Comparison of ENCODE assay signal across 1 fruit fly cellular context in the genomic region with DNA sequence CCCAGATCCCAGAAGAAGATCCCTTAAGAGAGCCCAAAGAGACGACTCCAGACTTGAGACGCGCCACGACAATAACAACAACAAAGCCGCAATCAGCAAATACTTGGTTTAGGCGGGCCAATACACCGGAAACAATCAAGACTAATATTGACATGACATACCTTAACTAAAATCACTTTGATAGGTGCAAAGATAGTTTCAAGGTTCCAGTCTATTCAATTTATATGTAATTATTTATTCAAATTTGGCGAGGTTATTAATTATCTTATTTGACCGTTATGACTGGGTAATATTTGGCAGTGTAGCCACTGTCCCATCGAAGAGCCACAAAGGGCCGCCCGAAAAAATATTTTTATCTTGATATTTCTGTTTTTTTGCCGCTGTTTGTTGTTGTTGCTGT.
TF ChIP-seq lines count a peak whose summit lies in the region.

No protein-coding gene starts in this region.

TF ChIP-seq in whole organism, embryonic, 481 proteins besides CTCF, POLR2A, EP300 and RAD21 (continued from another document and continues in another):
- TF ChIP-seq ind (GFP tag; optimal IDR thresholded peaks at IDR 0.05; lab: Kevin White, UChicago) (peak; percentile 52), en (GFP tag; optimal IDR thresholded peaks at IDR 0.05; lab: Kevin White, UChicago) (no peak), CG4360 (GFP tag; IDR thresholded peaks at IDR 0.05; lab: Robert Waterston, UW) (peak; percentile 70), z (GFP tag; IDR thresholded peaks at IDR 0.05; lab: Robert Waterston, UW) (no peak), fd64A (GFP tag; optimal IDR thresholded peaks at IDR 0.05; lab: Kevin White, UChicago) (no peak), bab2 (GFP tag; optimal IDR thresholded peaks at IDR 0.05; lab: Kevin White, UChicago) (peak; percentile 26), CG8478 (optimal IDR thresholded peaks at IDR 0.05; lab: Kevin White, UChicago) (no peak), YL-1 (GFP tag; optimal IDR thresholded peaks at IDR 0.05; lab: Kevin White, UChicago) (no peak), Ssrp (tag; optimal IDR thresholded peaks at IDR 0.05; lab: Kevin White, UChicago) (peak; percentile 30), tup (GFP tag; optimal IDR thresholded peaks at IDR 0.05; lab: Kevin White, UChicago) (no peak), CG17912 (GFP tag; optimal IDR thresholded peaks at IDR 0.05; lab: Kevin White, UChicago) (no peak), CG15011 (GFP tag; optimal IDR thresholded peaks at IDR 0.05; lab: Kevin White, UChicago) (no peak), CG16813 (GFP tag; IDR thresholded peaks at IDR 0.05; lab: Robert Waterston, UW; ENCODE audit: partially characterized antibody) (no peak), CG34376 (GFP tag; optimal IDR thresholded peaks at IDR 0.05; lab: Kevin White, UChicago) (no peak), peb (GFP tag; IDR thresholded peaks at IDR 0.05; lab: Robert Waterston, UW) (peak; percentile 30; the same call in 1 of the 2 replicates), CG4424 (GFP tag; optimal IDR thresholded peaks at IDR 0.05; lab: Kevin White, UChicago) (peak; percentile 60), sug (tag; optimal IDR thresholded peaks at IDR 0.05; lab: Kevin White, UChicago) (no peak), crc (GFP tag; optimal IDR thresholded peaks at IDR 0.05; lab: Kevin White, UChicago) (no peak), CG14667 (GFP tag; IDR thresholded peaks at IDR 0.05; lab: Robert Waterston, UW) (0 out of 2 replicates have a peak, but pooled peaks have one; percentile 35), D19B (GFP tag; optimal IDR thresholded peaks at IDR 0.05; lab: Kevin White, UChicago) (no peak), D19A (tag; optimal IDR thresholded peaks at IDR 0.05; lab: Kevin White, UChicago) (peak; percentile 56), twi (tag; optimal IDR thresholded peaks at IDR 0.05; lab: Kevin White, UChicago) (no peak), CG3847 (GFP tag; IDR thresholded peaks at IDR 0.05; lab: Robert Waterston, UW) (no peak), CG3065 (GFP tag; optimal IDR thresholded peaks at IDR 0.05; lab: Kevin White, UChicago) (no peak), Drgx (GFP tag; IDR thresholded peaks at IDR 0.05; lab: Robert Waterston, UW) (peak; percentile 28; the same call in 1 of the 2 replicates), sens (GFP tag; lab: Kevin White, UChicago) (peak; percentile 92), pnt (GFP tag; optimal IDR thresholded peaks at IDR 0.05; lab: Kevin White, UChicago) (peak; percentile 2), CG4707 (GFP tag; optimal IDR thresholded peaks at IDR 0.05; lab: Kevin White, UChicago) (no peak), zfh2 (GFP tag; optimal IDR thresholded peaks at IDR 0.05; lab: Kevin White, UChicago) (no peak), Sry-β (GFP tag; optimal IDR thresholded peaks at IDR 0.05; lab: Kevin White, UChicago) (no peak), CG6272 (GFP tag; IDR thresholded peaks at IDR 0.05; lab: Robert Waterston, UW) (no peak), Xrp1 (GFP tag; IDR thresholded peaks at IDR 0.05; lab: Robert Waterston, UW) (peak; percentile 79), Aef1 (GFP tag; IDR thresholded peaks at IDR 0.05; lab: Robert Waterston, UW) (peak; percentile 61; the same call in 2 of the 3 replicates), CG33213 (GFP tag; optimal IDR thresholded peaks at IDR 0.05; lab: Kevin White, UChicago) (peak; percentile 19), dan (GFP tag; IDR thresholded peaks at IDR 0.05; lab: Robert Waterston, UW) (0 out of 2 replicates have a peak, but pooled peaks have one; percentile 18), danr (GFP tag; IDR thresholded peaks at IDR 0.05; lab: Robert Waterston, UW) (no peak), ham (GFP tag; IDR thresholded peaks at IDR 0.05; lab: Robert Waterston, UW) (no peak), lab (GFP tag; optimal IDR thresholded peaks at IDR 0.05; lab: Kevin White, UChicago) (peak; percentile 38), pum (GFP tag; optimal IDR thresholded peaks at IDR 0.05; lab: Kevin White, UChicago) (peak; percentile 43), E2f2 (GFP tag; IDR thresholded peaks at IDR 0.05; lab: Robert Waterston, UW) (no peak), Nf-YA (GFP tag; IDR thresholded peaks at IDR 0.05; lab: Robert Waterston, UW) (no peak), CrebB (tag; optimal IDR thresholded peaks at IDR 0.05; lab: Kevin White, UChicago) (no peak), Ets65A (GFP tag; lab: Kevin White, UChicago) (peak; percentile 55), Dip3 (GFP tag; optimal IDR thresholded peaks at IDR 0.05; lab: Kevin White, UChicago) (no peak), amos (GFP tag; IDR thresholded peaks at IDR 0.05; lab: Robert Waterston, UW; ENCODE audit: partially characterized antibody) (no peak), mld (GFP tag; IDR thresholded peaks at IDR 0.05; lab: Robert Waterston, UW; ENCODE audit: partially characterized antibody) (no peak), hbn (GFP tag; IDR thresholded peaks at IDR 0.05; lab: Robert Waterston, UW; ENCODE audit: partially characterized antibody) (no peak), CG6854 (GFP tag; optimal IDR thresholded peaks at IDR 0.05; lab: Kevin White, UChicago) (no peak), Fer2 (tag; optimal IDR thresholded peaks at IDR 0.05; lab: Kevin White, UChicago) (no peak), CG31365 (tag; optimal IDR thresholded peaks at IDR 0.05; lab: Kevin White, UChicago) (no peak), Neu2 (GFP tag; optimal IDR thresholded peaks at IDR 0.05; lab: Kevin White, UChicago; ENCODE audit: borderline replicate concordance) (no peak), CG6765 (GFP tag; optimal IDR thresholded peaks at IDR 0.05; lab: Kevin White, UChicago) (no peak), NC2β (GFP tag; optimal IDR thresholded peaks at IDR 0.05; lab: Kevin White, UChicago) (peak; percentile 37), CG5953 (GFP tag; IDR thresholded peaks at IDR 0.05; lab: Robert Waterston, UW) (peak; percentile 18; the same call in 1 of the 2 replicates), klu (GFP tag; IDR thresholded peaks at IDR 0.05; lab: Robert Waterston, UW) (no peak), CG11695 (GFP tag; IDR thresholded peaks at IDR 0.05; lab: Robert Waterston, UW) (peak; percentile 60; the same call in 2 of the 3 replicates), Gug (GFP tag; IDR thresholded peaks at IDR 0.05; lab: Robert Waterston, UW) (peak; percentile 3; the same call in 1 of the 4 replicates), sob (GFP tag; IDR thresholded peaks at IDR 0.05; lab: Robert Waterston, UW) (no peak), CG7372 (GFP tag; IDR thresholded peaks at IDR 0.05; lab: Robert Waterston, UW) (no peak), Optix (GFP tag; IDR thresholded peaks at IDR 0.05; lab: Robert Waterston, UW) (no peak), CG17612 (GFP tag; IDR thresholded peaks at IDR 0.05; lab: Robert Waterston, UW) (no peak), gce (GFP tag; IDR thresholded peaks at IDR 0.05; lab: Robert Waterston, UW) (0 out of 3 replicates have a peak, but pooled peaks have one; percentile 23), Doc3 (GFP tag; IDR thresholded peaks at IDR 0.05; lab: Robert Waterston, UW; ENCODE audit: partially characterized antibody) (no peak), Mes4 (GFP tag; optimal IDR thresholded peaks at IDR 0.05; lab: Kevin White, UChicago) (no peak), eve (GFP tag; optimal IDR thresholded peaks at IDR 0.05; lab: Kevin White, UChicago) (no peak), CG7745 (tag; optimal IDR thresholded peaks at IDR 0.05; lab: Kevin White, UChicago) (no peak), Six4 (GFP tag; optimal IDR thresholded peaks at IDR 0.05; lab: Kevin White, UChicago) (peak; percentile 48), CG30431 (GFP tag; optimal IDR thresholded peaks at IDR 0.05; lab: Kevin White, UChicago) (peak; percentile 22), Taf1 (GFP tag; IDR thresholded peaks at IDR 0.05; lab: Robert Waterston, UW) (0 out of 2 replicates have a peak, but pooled peaks have one; percentile 15), repo (GFP tag; optimal IDR thresholded peaks at IDR 0.05; lab: Kevin White, UChicago) (no peak), CG1602 (GFP tag; optimal IDR thresholded peaks at IDR 0.05; lab: Kevin White, UChicago) (peak; percentile 43), sna (GFP tag; IDR thresholded peaks at IDR 0.05; lab: Robert Waterston, UW; ENCODE audit: partially characterized antibody) (no peak), cg (GFP tag; optimal IDR thresholded peaks at IDR 0.05; lab: Kevin White, UChicago) (no peak), Hey (tag; optimal IDR thresholded peaks at IDR 0.05; lab: Kevin White, UChicago) (no peak), CG42726 (GFP tag; IDR thresholded peaks at IDR 0.05; lab: Robert Waterston, UW; ENCODE audit: partially characterized antibody) (no peak), vfl (GFP tag; optimal IDR thresholded peaks at IDR 0.05; lab: Kevin White, UChicago) (no peak), CG30020 (tag; optimal IDR thresholded peaks at IDR 0.05; lab: Kevin White, UChicago) (no peak), ci (GFP tag; IDR thresholded peaks at IDR 0.05; lab: Robert Waterston, UW) (peak; percentile 67; the same call in 2 of the 3 replicates), CG32772 (GFP tag; IDR thresholded peaks at IDR 0.05; lab: Robert Waterston, UW) (peak; percentile 21; the same call in 1 of the 2 replicates), croc (GFP tag; conservative IDR thresholded peaks at IDR 0.05; lab: Robert Waterston, UW) (0 out of 3 replicates have a peak, but pooled peaks have one; percentile 33), Tbp (GFP tag; optimal IDR thresholded peaks at IDR 0.05; lab: Kevin White, UChicago) (no peak), bigmax (GFP tag; optimal IDR thresholded peaks at IDR 0.05; lab: Kevin White, UChicago) (no peak), exex (tag; optimal IDR thresholded peaks at IDR 0.05; lab: Kevin White, UChicago) (no peak), CG4820 (GFP tag; optimal IDR thresholded peaks at IDR 0.05; lab: Kevin White, UChicago) (peak; percentile 62), Trl (optimal IDR thresholded peaks at IDR 0.05; lab: Kevin White, UChicago) (no peak), Trl (GFP tag; optimal IDR thresholded peaks at IDR 0.05; lab: Kevin White, UChicago) (peak; percentile 22), CG31224 (GFP tag; IDR thresholded peaks at IDR 0.05; lab: Robert Waterston, UW) (no peak), CG17328 (GFP tag; IDR thresholded peaks at IDR 0.05; lab: Robert Waterston, UW) (peak; percentile 63), CG34224 (GFP tag; IDR thresholded peaks at IDR 0.05; lab: Robert Waterston, UW; ENCODE audit: partially characterized antibody) (no peak), unc-4 (GFP tag; IDR thresholded peaks at IDR 0.05; lab: Robert Waterston, UW; ENCODE audit: partially characterized antibody) (no peak), HLH4C (GFP tag; IDR thresholded peaks at IDR 0.05; lab: Robert Waterston, UW; ENCODE audit: partially characterized antibody) (no peak), ara (GFP tag; IDR thresholded peaks at IDR 0.05; lab: Robert Waterston, UW) (peak; percentile 82), Adf1 (GFP tag; IDR thresholded peaks at IDR 0.05; lab: Robert Waterston, UW) (no peak), lola (GFP tag; optimal IDR thresholded peaks at IDR 0.05; lab: Kevin White, UChicago) (peak in 1 of 3 experiments; percentile 61), Lim3 (GFP tag; IDR thresholded peaks at IDR 0.05; lab: Robert Waterston, UW) (no peak), jigr1 (GFP tag; IDR thresholded peaks at IDR 0.05; lab: Robert Waterston, UW) (0 out of 3 replicates have a peak, but pooled peaks have one; percentile 61), cwo (GFP tag; optimal IDR thresholded peaks at IDR 0.05; lab: Kevin White, UChicago) (peak; percentile 8), CG14710 (tag; optimal IDR thresholded peaks at IDR 0.05; lab: Kevin White, UChicago) (peak; percentile 60), chinmo (GFP tag; IDR thresholded peaks at IDR 0.05; lab: Robert Waterston, UW; ENCODE audit: partially characterized antibody) (no peak), dpn (GFP tag; optimal IDR thresholded peaks at IDR 0.05; lab: Kevin White, UChicago) (peak; percentile 24 to 31), CG9797 (GFP tag; optimal IDR thresholded peaks at IDR 0.05; lab: Kevin White, UChicago) (no peak), bsh (GFP tag; optimal IDR thresholded peaks at IDR 0.05; lab: Kevin White, UChicago) (peak; percentile 21 to 64), ems (GFP tag; optimal IDR thresholded peaks at IDR 0.05; lab: Kevin White, UChicago) (no peak), CG15696 (tag; optimal IDR thresholded peaks at IDR 0.05; lab: Kevin White, UChicago) (peak; percentile 83), Lhr (GFP tag; optimal IDR thresholded peaks at IDR 0.05; lab: Kevin White, UChicago) (no peak), esg (GFP tag; conservative IDR thresholded peaks at IDR 0.05; lab: Robert Waterston, UW) (peak; percentile 41; the same call in 1 of the 2 replicates), al (GFP tag; IDR thresholded peaks at IDR 0.05; lab: Robert Waterston, UW) (no peak), CG4282 (GFP tag; optimal IDR thresholded peaks at IDR 0.05; lab: Kevin White, UChicago) (no peak), C15 (GFP tag; IDR thresholded peaks at IDR 0.05; lab: Robert Waterston, UW) (no peak), CG1233 (GFP tag; optimal IDR thresholded peaks at IDR 0.05; lab: Kevin White, UChicago) (no peak), vvl (GFP tag; IDR thresholded peaks at IDR 0.05; lab: Robert Waterston, UW) (peak; percentile 64), sim (GFP tag; IDR thresholded peaks at IDR 0.05; lab: Robert Waterston, UW) (peak; percentile 52; the same call in 1 of the 2 replicates), zen2 (GFP tag; IDR thresholded peaks at IDR 0.05; lab: Robert Waterston, UW; ENCODE audit: partially characterized antibody) (no peak), Xbp1 (GFP tag; optimal IDR thresholded peaks at IDR 0.05; lab: Kevin White, UChicago) (peak; percentile 59), zen (tag; optimal IDR thresholded peaks at IDR 0.05; lab: Kevin White, UChicago) (peak; percentile 85), nau (GFP tag; optimal IDR thresholded peaks at IDR 0.05; lab: Kevin White, UChicago) (no peak), CG2199 (GFP tag; IDR thresholded peaks at IDR 0.05; lab: Robert Waterston, UW) (no peak), CG34422 (GFP tag; IDR thresholded peaks at IDR 0.05; lab: Robert Waterston, UW) (no peak), rib (GFP tag; IDR thresholded peaks at IDR 0.05; lab: Robert Waterston, UW) (no peak), chn (GFP tag; optimal IDR thresholded peaks at IDR 0.05; lab: Kevin White, UChicago) (peak; percentile 18), trh (GFP tag; optimal IDR thresholded peaks at IDR 0.05; lab: Kevin White, UChicago) (no peak), odd (GFP tag; optimal IDR thresholded peaks at IDR 0.05; lab: Kevin White, UChicago) (no peak), CG7928 (GFP tag; optimal IDR thresholded peaks at IDR 0.05; lab: Kevin White, UChicago) (no peak), sisA (GFP tag; IDR thresholded peaks at IDR 0.05; lab: Robert Waterston, UW) (peak; percentile 52), bowl (GFP tag; IDR thresholded peaks at IDR 0.05; lab: Robert Waterston, UW) (no peak), CG6689 (GFP tag; IDR thresholded peaks at IDR 0.05; lab: Robert Waterston, UW) (peak; percentile 66)
